Worm (Caenorhabditis elegans) whole organism, mixed stage, embryonic: Measurements from ENCODE around the gene srx-14.

ENCODE experiments used
- ces-1 ChIP-seq: fragments of 150-350 bp; optimal IDR thresholded peaks from 2 replicates; lab custom pipeline; 2014; ENCODE audit warnings: missing biosample characterization, missing genetic modification reagents, missing genetic modification characterization
- lin-32 ChIP-seq: fragments of 200-800 bp; sonication (Bioruptor generic); optimal IDR thresholded peaks from 2 replicates; lab custom pipeline; 2018; ENCODE audit warnings: mild to moderate bottlenecking, missing genetic modification characterization, missing compliant biosample characterization
- mep-1 ChIP-seq: fragments of 150-350 bp; optimal IDR thresholded peaks from 2 replicates; lab custom pipeline; 2017; ENCODE audit warnings: missing biosample characterization, missing genetic modification reagents, missing genetic modification characterization, inconsistent platforms
- mls-2 ChIP-seq: sonication (generic microtip); optimal IDR thresholded peaks from 2 replicates; lab custom pipeline; 2016; ENCODE audit warnings: mild to moderate bottlenecking, missing genetic modification characterization, moderate library complexity, missing compliant biosample characterization
- nhr-237 ChIP-seq: fragments of 150-350 bp; optimal IDR thresholded peaks from 2 replicates; lab custom pipeline; 2014; ENCODE audit warnings: missing biosample characterization, missing genetic modification characterization
- nhr-76 ChIP-seq: sonication (generic microtip); optimal IDR thresholded peaks from 2 replicates; lab custom pipeline; 2017; ENCODE audit warnings: missing biosample characterization, missing genetic modification characterization
- pha-4 ChIP-seq: fragments of 150-350 bp; optimal IDR thresholded peaks from 2 replicates; lab custom pipeline; 2018; ENCODE audit warnings: missing biosample characterization, missing genetic modification reagents, missing genetic modification characterization
- snpc-4 ChIP-seq: fragments of 150-350 bp; optimal IDR thresholded peaks from 2 replicates; lab custom pipeline; 2014; ENCODE audit warnings: missing biosample characterization, missing genetic modification characterization
- unc-39 ChIP-seq: fragments of 150-350 bp; optimal IDR thresholded peaks from 2 replicates; lab custom pipeline; 2014; ENCODE audit warnings: missing biosample characterization, missing genetic modification characterization
- unc-62 ChIP-seq: fragments of 150-350 bp; optimal IDR thresholded peaks from 2 replicates; lab custom pipeline; 2014; ENCODE audit warnings: missing biosample characterization, missing genetic modification reagents, missing genetic modification characterization

ce11 chrIV:1157928-1158327 is 44.4 kb upstream of the srx-14 start, which contains the start of gene C50A2.3:
- TF ChIP-seq unc-39 (tag; lab: Kevin White, UChicago) (no peak), snpc-4 (no peak), lin-32 (no peak), pha-4 (tag; lab: Kevin White, UChicago) (no peak), nhr-237 (tag; lab: Kevin White, UChicago) (no peak), mep-1 (tag; lab: Kevin White, UChicago) (no peak), nhr-76 (tag; lab: Kevin White, UChicago) (no peak), unc-62 (GFP tag; lab: Kevin White, UChicago) (no peak), ces-1 (GFP tag; lab: Kevin White, UChicago) (no peak), mls-2 (tag; lab: Kevin White, UChicago) (no peak)
